Fruit fly (Drosophila melanogaster) whole organism, embryonic: ENCODE results near the gene bun.

ENCODE experiments used
- Ada2b ChIP-seq: fragments of 200-800 bp; sonication (Bioruptor generic); IDR thresholded peaks from 2 replicates; pipeline ENCODE4 v1.3.6; 2022; ENCODE audit warnings: missing biosample characterization, missing genetic modification characterization
- Atf6 ChIP-seq: fragments of 200-800 bp; sonication (Bioruptor generic); IDR thresholded peaks from 2 replicates; pipeline ENCODE4 v1.3.6; 2022; ENCODE audit warnings: missing biosample characterization, missing genetic modification characterization
- CG10431 ChIP-seq: fragments of 200-800 bp; sonication (Bioruptor generic); optimal IDR thresholded peaks from 3 replicates; lab custom pipeline; 2018; ENCODE audit warnings: missing biosample characterization, mild to moderate bottlenecking, missing genetic modification characterization
- CG10543 ChIP-seq: fragments of 200-800 bp; sonication (Bioruptor generic); optimal IDR thresholded peaks from 3 replicates; lab custom pipeline; 2017; ENCODE audit warnings: missing biosample characterization, mild to moderate bottlenecking, missing genetic modification characterization, moderate library complexity
- CG10565 ChIP-seq: fragments of 200-800 bp; sonication (Bioruptor generic); optimal IDR thresholded peaks from 3 replicates; lab custom pipeline; 2016; ENCODE audit warnings: missing biosample characterization, mild to moderate bottlenecking, missing genetic modification characterization
- CG11695 ChIP-seq: fragments of 200-800 bp; sonication (Bioruptor generic); IDR thresholded peaks from 3 replicates; pipeline ENCODE4 v1.3.6; 2022; ENCODE audit warnings: missing biosample characterization, missing genetic modification characterization
- CG13296 ChIP-seq: fragments of 200-800 bp; sonication (Bioruptor generic); optimal IDR thresholded peaks from 3 replicates; lab custom pipeline; 2018; ENCODE audit warnings: missing biosample characterization, mild to moderate bottlenecking, missing genetic modification characterization
- CG13775 ChIP-seq: fragments of 200-800 bp; sonication (Bioruptor generic); optimal IDR thresholded peaks from 3 replicates; lab custom pipeline; 2017; ENCODE audit warnings: missing biosample characterization, mild to moderate bottlenecking, missing genetic modification characterization
- CG14965 ChIP-seq: fragments of 200-800 bp; sonication (Bioruptor generic); optimal IDR thresholded peaks from 2 replicates; lab custom pipeline; 2016; ENCODE audit warnings: missing biosample characterization, missing genetic modification characterization, borderline replicate concordance
- CG15269 ChIP-seq: fragments of 200-800 bp; sonication (Bioruptor generic); optimal IDR thresholded peaks from 2 replicates; lab custom pipeline; 2018; ENCODE audit warnings: missing biosample characterization, mild to moderate bottlenecking, missing genetic modification characterization, moderate library complexity
- CG15479 ChIP-seq: fragments of 200-800 bp; sonication (Bioruptor generic); optimal IDR thresholded peaks from 3 replicates; lab custom pipeline; 2019; ENCODE audit warnings: missing biosample characterization, mild to moderate bottlenecking, missing genetic modification characterization, moderate library complexity
- CG16813 ChIP-seq: fragments of 200-800 bp; sonication (Bioruptor generic); IDR thresholded peaks from 3 replicates; pipeline ENCODE4 v1.3.6; 2022; ENCODE audit warnings: missing biosample characterization, missing genetic modification characterization; ENCODE audit not compliant: partially characterized antibody
- CG18476 ChIP-seq: fragments of 200-800 bp; sonication (Bioruptor generic); optimal IDR thresholded peaks from 2 replicates; lab custom pipeline; 2016; ENCODE audit warnings: missing biosample characterization, mild to moderate bottlenecking, missing genetic modification characterization
- CG18619 ChIP-seq: fragments of 200-800 bp; sonication (Bioruptor generic); optimal IDR thresholded peaks from 3 replicates; lab custom pipeline; 2017; ENCODE audit warnings: missing biosample characterization, mild to moderate bottlenecking, missing genetic modification characterization
- CG30403 ChIP-seq: fragments of 200-800 bp; sonication (Bioruptor generic); optimal IDR thresholded peaks from 3 replicates; lab custom pipeline; 2016; ENCODE audit warnings: missing biosample characterization, missing genetic modification characterization
- CG3407 ChIP-seq: fragments of 200-800 bp; sonication (Bioruptor generic); optimal IDR thresholded peaks from 2 replicates; lab custom pipeline; 2018; ENCODE audit warnings: missing biosample characterization, mild to moderate bottlenecking, missing genetic modification characterization
- CG34422 ChIP-seq: fragments of 200-800 bp; sonication (Bioruptor generic); IDR thresholded peaks from 3 replicates; pipeline ENCODE4 v1.3.6; 2022; ENCODE audit warnings: missing biosample characterization, missing genetic modification characterization
- CG4424 ChIP-seq: fragments of 200-800 bp; sonication (Bioruptor generic); optimal IDR thresholded peaks from 3 replicates; lab custom pipeline; 2016; ENCODE audit warnings: missing biosample characterization, missing genetic modification characterization
- CG4707 ChIP-seq: fragments of 200-800 bp; sonication (Bioruptor generic); optimal IDR thresholded peaks from 2 replicates; lab custom pipeline; 2018; ENCODE audit warnings: missing biosample characterization, mild to moderate bottlenecking, missing genetic modification characterization, moderate library complexity
- CG6175 ChIP-seq: fragments of 200-800 bp; sonication (Bioruptor generic); IDR thresholded peaks from 3 replicates; pipeline ENCODE4 v1.3.6; 2022; ENCODE audit warnings: missing biosample characterization, missing genetic modification characterization
- CG6854 ChIP-seq: fragments of 200-800 bp; sonication (Bioruptor generic); optimal IDR thresholded peaks from 3 replicates; lab custom pipeline; 2017; ENCODE audit warnings: missing biosample characterization, mild to moderate bottlenecking, missing genetic modification characterization
- CG7372 ChIP-seq: fragments of 200-800 bp; sonication (Bioruptor generic); IDR thresholded peaks from 2 replicates; pipeline ENCODE4 v1.3.6; 2022; ENCODE audit warnings: missing biosample characterization, missing genetic modification characterization
- CG7556 ChIP-seq: fragments of 200-800 bp; sonication (Bioruptor generic); optimal IDR thresholded peaks from 2 replicates; lab custom pipeline; 2017; ENCODE audit warnings: missing biosample characterization, mild to moderate bottlenecking, missing genetic modification characterization
- CG9727 ChIP-seq: fragments of 200-800 bp; sonication (Bioruptor generic); optimal IDR thresholded peaks from 3 replicates; lab custom pipeline; 2017; ENCODE audit warnings: missing biosample characterization, mild to moderate bottlenecking, missing genetic modification characterization
- CG9876 ChIP-seq: fragments of 200-800 bp; sonication (Bioruptor generic); optimal IDR thresholded peaks from 2 replicates; lab custom pipeline; 2016; ENCODE audit warnings: missing biosample characterization, missing genetic modification characterization
- Dbx ChIP-seq: fragments of 200-800 bp; sonication (Bioruptor generic); IDR thresholded peaks from 3 replicates; pipeline ENCODE4 v1.3.6; 2022; ENCODE audit warnings: missing biosample characterization, missing genetic modification characterization
- HLH4C ChIP-seq: fragments of 200-800 bp; sonication (Bioruptor generic); IDR thresholded peaks from 3 replicates; pipeline ENCODE4 v1.3.6; 2022; ENCODE audit warnings: missing biosample characterization, missing genetic modification characterization; ENCODE audit not compliant: partially characterized antibody
- HmgD ChIP-seq: fragments of 200-800 bp; sonication (Bioruptor generic); optimal IDR thresholded peaks from 3 replicates; lab custom pipeline; 2016; ENCODE audit warnings: missing biosample characterization, missing genetic modification characterization
- MESR4 ChIP-seq: fragments of 200-800 bp; sonication (Bioruptor generic); optimal IDR thresholded peaks from 2 replicates; lab custom pipeline; 2018; ENCODE audit warnings: missing biosample characterization, mild to moderate bottlenecking, missing genetic modification characterization, moderate library complexity
- Mes4 ChIP-seq: fragments of 200-800 bp; sonication (Bioruptor generic); optimal IDR thresholded peaks from 2 replicates; lab custom pipeline; 2016; ENCODE audit warnings: missing biosample characterization, missing genetic modification characterization
- Opbp ChIP-seq: fragments of 200-800 bp; sonication (Bioruptor generic); IDR thresholded peaks from 3 replicates; pipeline ENCODE4 v1.3.6; 2022; ENCODE audit warnings: missing biosample characterization, missing genetic modification characterization; ENCODE audit not compliant: partially characterized antibody
- Sox100B ChIP-seq: fragments of 200-800 bp; sonication (Bioruptor generic); optimal IDR thresholded peaks from 3 replicates; lab custom pipeline; 2018; ENCODE audit warnings: missing biosample characterization, mild to moderate bottlenecking, missing genetic modification characterization
- ap ChIP-seq: fragments of 200-800 bp; sonication (Bioruptor generic); IDR thresholded peaks from 2 replicates; pipeline ENCODE4 v1.3.6; 2022; ENCODE audit warnings: missing biosample characterization, missing genetic modification characterization
- bigmax ChIP-seq: fragments of 200-800 bp; sonication (Bioruptor generic); optimal IDR thresholded peaks from 2 replicates; lab custom pipeline; 2018; ENCODE audit warnings: missing biosample characterization, mild to moderate bottlenecking, missing genetic modification characterization
- bsh ChIP-seq, 2 experiments: fragments of 200-800 bp; sonication (Bioruptor generic); optimal IDR thresholded peaks; 2 replicates each; lab custom pipeline; 2017 to 2018; ENCODE audit warnings: mild to moderate bottlenecking in 2 of 2, missing biosample characterization in 2 of 2, missing genetic modification characterization in 2 of 2, moderate library complexity in 1 of 2
- cas ChIP-seq: fragments of 200-800 bp; sonication (Bioruptor generic); IDR thresholded peaks from 2 replicates; pipeline ENCODE4 v1.3.6; 2022; ENCODE audit warnings: missing biosample characterization, missing genetic modification characterization
- exex ChIP-seq: fragments of 200-800 bp; sonication (Bioruptor generic); optimal IDR thresholded peaks from 4 replicates; lab custom pipeline; 2018; ENCODE audit warnings: missing biosample characterization, mild to moderate bottlenecking, missing genetic modification characterization, moderate library complexity
- fd102C ChIP-seq: fragments of 200-800 bp; sonication (Bioruptor generic); optimal IDR thresholded peaks from 2 replicates; lab custom pipeline; 2018; ENCODE audit warnings: missing biosample characterization, mild to moderate bottlenecking, missing genetic modification characterization, moderate library complexity
- ftz-f1 ChIP-seq: fragments of 200-800 bp; sonication (Bioruptor generic); optimal IDR thresholded peaks from 2 replicates; lab custom pipeline; 2016; ENCODE audit warnings: missing biosample characterization, missing genetic modification characterization
- insv ChIP-seq, 2 experiments: fragments of 200-800 bp; sonication (Bioruptor generic); optimal IDR thresholded peaks; 3 replicates each; lab custom pipeline; 2016 to 2018; ENCODE audit warnings: missing biosample characterization in 2 of 2, missing genetic modification characterization in 2 of 2
- jumu ChIP-seq: fragments of 200-800 bp; sonication (Bioruptor generic); optimal IDR thresholded peaks from 3 replicates; lab custom pipeline; 2016; ENCODE audit warnings: missing biosample characterization, missing genetic modification characterization
- kay ChIP-seq: fragments of 200-800 bp; sonication (Bioruptor generic); optimal IDR thresholded peaks from 2 replicates; lab custom pipeline; 2016; ENCODE audit warnings: missing biosample characterization, missing genetic modification characterization
- oc ChIP-seq: fragments of 200-800 bp; sonication (Bioruptor generic); optimal IDR thresholded peaks from 2 replicates; lab custom pipeline; 2018; ENCODE audit warnings: missing biosample characterization, mild to moderate bottlenecking, missing genetic modification characterization, moderate library complexity
- ranshi ChIP-seq: fragments of 200-800 bp; sonication (Bioruptor generic); IDR thresholded peaks from 2 replicates; pipeline ENCODE4 v1.3.6; 2022; ENCODE audit warnings: missing biosample characterization, missing genetic modification characterization
- sens ChIP-seq: fragments of 200-800 bp; sonication (Bioruptor generic); peaks from one replicate; lab custom pipeline; 2016; ENCODE audit warnings: missing biosample characterization, missing genetic modification characterization
- sima ChIP-seq: fragments of 200-800 bp; sonication (Bioruptor generic); optimal IDR thresholded peaks from 2 replicates; lab custom pipeline; 2016; ENCODE audit warnings: missing biosample characterization, missing genetic modification characterization
- tll ChIP-seq, 2 experiments: fragments of 200-800 bp in 1 of 2; fragments of >200 bp in 1 of 2; sonication (Bioruptor generic) in 1 of 2; optimal IDR thresholded peaks; 2 replicates each; lab custom pipeline; 2017 to 2019; ENCODE audit warnings: missing biosample characterization in 2 of 2, missing genetic modification characterization in 2 of 2, mild to moderate bottlenecking in 1 of 2, moderate library complexity in 1 of 2
- tna ChIP-seq: fragments of 200-800 bp; sonication (Bioruptor generic); IDR thresholded peaks from 2 replicates; pipeline ENCODE4 v1.3.6; 2022; ENCODE audit warnings: missing biosample characterization, missing genetic modification characterization; ENCODE audit not compliant: partially characterized antibody

The bun gene

DNA sequence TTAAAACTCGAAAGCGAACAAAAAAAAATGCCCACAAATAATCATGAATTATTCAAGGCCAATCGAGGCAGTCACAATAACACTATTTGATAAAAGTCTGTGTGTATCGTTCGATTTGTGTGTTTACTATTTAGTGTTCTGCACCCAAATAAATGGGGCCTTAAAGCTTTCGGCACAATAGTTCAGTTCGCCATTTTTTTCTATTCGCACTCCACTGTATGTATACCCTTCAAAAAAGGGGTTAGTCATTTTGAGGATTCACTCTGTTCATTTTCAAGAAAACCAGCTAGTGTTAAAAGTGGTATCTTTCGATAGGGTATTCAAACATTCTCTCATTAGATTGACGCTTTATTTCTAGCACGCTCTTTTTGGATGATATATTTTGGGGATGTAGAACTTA is 78.7 kb downstream of the bun start (continued):
- TF ChIP-seq CG10543 (GFP tag; lab: Kevin White, UChicago) (peak; percentile 77), kay (GFP tag; lab: Kevin White, UChicago) (peak; percentile 17), insv (GFP tag; optimal IDR thresholded peaks at IDR 0.05; lab: Kevin White, UChicago) (no peak), ftz-f1 (GFP tag; lab: Kevin White, UChicago) (peak; percentile 76), CG7556 (GFP tag; lab: Kevin White, UChicago) (peak; percentile 30), sima (GFP tag; lab: Kevin White, UChicago) (no peak), CG15269 (tag; lab: Kevin White, UChicago) (peak; percentile 62), tna (GFP tag; lab: Robert Waterston, UW) (no peak), jumu (GFP tag; lab: Kevin White, UChicago) (no peak), CG16813 (GFP tag; lab: Robert Waterston, UW) (no peak), CG6175 (GFP tag; lab: Robert Waterston, UW) (no peak), Sox100B (GFP tag; lab: Kevin White, UChicago) (no peak), CG18476 (no peak), HLH4C (GFP tag; lab: Robert Waterston, UW) (no peak), CG4424 (no peak), Dbx (GFP tag; lab: Robert Waterston, UW) (peak; percentile 81), CG11695 (GFP tag; lab: Robert Waterston, UW) (peak; percentile 19; the same call in 1 of the 3 replicates)

DNA sequence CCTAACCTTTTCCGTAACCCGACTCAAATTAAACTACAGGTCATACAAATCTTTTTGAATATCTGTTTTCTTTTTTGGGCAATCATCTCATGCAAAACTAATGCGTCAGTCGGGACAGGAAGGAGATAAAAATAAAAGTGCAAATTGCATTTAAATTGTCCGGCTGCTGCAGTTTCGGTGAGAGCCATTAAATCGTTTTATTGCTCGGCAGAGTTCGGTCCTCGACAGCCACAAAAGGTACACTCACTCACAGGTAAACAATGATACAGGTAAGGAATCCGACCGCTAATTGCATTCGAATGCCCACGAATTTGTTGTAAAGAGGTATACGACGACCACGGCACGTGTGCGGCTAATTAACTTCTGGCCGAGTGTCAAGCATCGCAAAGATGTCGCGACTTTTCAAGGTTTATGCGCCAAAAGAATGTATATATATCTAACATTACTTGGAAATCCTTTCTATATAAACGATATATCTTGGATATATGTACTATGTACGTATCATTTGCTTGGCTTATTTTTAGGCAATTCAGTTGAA is 79.8 kb downstream of the bun start:
- TF ChIP-seq CG18619 (GFP tag; lab: Kevin White, UChicago) = no peak
- no peak for TF ChIP-seq bsh (GFP tag; optimal IDR thresholded peaks at IDR 0.05; lab: Kevin White, UChicago)
- TF ChIP-seq tll (GFP tag; optimal IDR thresholded peaks at IDR 0.05; lab: Kevin White, UChicago) = peak in 1 of 2 experiments; percentile 98
- TF ChIP-seq bigmax (GFP tag; lab: Kevin White, UChicago) = no peak
- TF ChIP-seq CG14965 (GFP tag; lab: Kevin White, UChicago) = no peak
- no peak for TF ChIP-seq cas
- no peak for TF ChIP-seq CG30403 (GFP tag; lab: Kevin White, UChicago)
- no peak for TF ChIP-seq MESR4 (GFP tag; lab: Kevin White, UChicago)
- no peak for TF ChIP-seq HmgD
- TF ChIP-seq CG3407 (GFP tag; lab: Kevin White, UChicago) = no peak
- no peak for TF ChIP-seq CG6854 (GFP tag; lab: Kevin White, UChicago)
- no peak for TF ChIP-seq insv (GFP tag; optimal IDR thresholded peaks at IDR 0.05; lab: Kevin White, UChicago)
- TF ChIP-seq CG10565 = no peak
- TF ChIP-seq sens = peak; percentile 80
- no peak for TF ChIP-seq CG10431 (GFP tag; lab: Kevin White, UChicago)
- no peak for TF ChIP-seq CG7372 (GFP tag; lab: Robert Waterston, UW)
- TF ChIP-seq CG11695 (GFP tag; lab: Robert Waterston, UW) = no peak
- peak; percentile 85 for TF ChIP-seq CG15479 (GFP tag; lab: Kevin White, UChicago)
- no peak for TF ChIP-seq Ada2b
- TF ChIP-seq Mes4 (GFP tag; lab: Kevin White, UChicago) = no peak
- TF ChIP-seq tna (GFP tag; lab: Robert Waterston, UW) = peak; percentile 12; the same call in 1 of the 2 replicates
- no peak for TF ChIP-seq CG13775
- no peak for TF ChIP-seq CG34422 (GFP tag; lab: Robert Waterston, UW)
- TF ChIP-seq CG13296 (GFP tag; lab: Kevin White, UChicago) = no peak
- no peak for TF ChIP-seq exex (tag; lab: Kevin White, UChicago)
- no peak for TF ChIP-seq Atf6
- TF ChIP-seq ap (GFP tag; lab: Robert Waterston, UW) = 0 out of 2 replicates have a peak, but pooled peaks have one; percentile 12
- TF ChIP-seq Opbp (GFP tag; lab: Robert Waterston, UW) = no peak
- no peak for TF ChIP-seq CG9727 (GFP tag; lab: Kevin White, UChicago)
- TF ChIP-seq CG4707 = no peak
- TF ChIP-seq ranshi (GFP tag; lab: Robert Waterston, UW) = no peak
- no peak for TF ChIP-seq oc
- no peak for TF ChIP-seq CG9876 (GFP tag; lab: Kevin White, UChicago)
- no peak for TF ChIP-seq fd102C (GFP tag; lab: Kevin White, UChicago)
